Worm (Caenorhabditis elegans): Measurements from ENCODE around the gene chil-16.
"Not testable (repeated sequence)": the region's sequence is repeated elsewhere in the genome, so short reads cannot be mapped to it uniquely, and the experiment has no call there.

The chil-16 gene

DNA sequence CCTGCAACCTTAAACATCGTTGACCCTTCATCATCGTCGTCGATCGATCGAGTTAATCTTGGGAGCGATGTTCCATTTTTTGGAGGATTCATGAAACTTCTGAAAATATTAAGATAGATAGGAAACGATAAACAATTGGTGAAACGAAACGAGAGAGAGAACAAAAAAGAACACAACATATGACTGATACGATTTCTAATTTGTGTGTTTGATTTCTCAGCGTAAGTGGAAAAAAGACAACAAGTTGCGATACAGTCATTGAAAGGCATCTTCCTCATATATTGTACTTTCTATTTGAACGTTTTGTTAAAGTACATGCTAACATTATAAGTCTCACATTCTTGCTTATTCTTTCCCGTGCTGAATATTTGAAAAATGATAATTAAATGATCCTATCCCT is 10.4 kb upstream of the chil-16 start, which contains the start of gene R09D1.12:
Gene R09D1.12 (minus strand): TSS at position 101 of the 400 bp plus-strand sequence.
- not testable (repeated sequence) for TF ChIP-seq snpc-4 (GFP tag; optimal IDR thresholded peaks at IDR 0.05); snpc-4 (tag; optimal IDR thresholded peaks at IDR 0.05); tlf-1 (GFP tag; optimal IDR thresholded peaks at IDR 0.05); nfyb-1 (GFP tag; IDR thresholded peaks at IDR 0.05)

DNA sequence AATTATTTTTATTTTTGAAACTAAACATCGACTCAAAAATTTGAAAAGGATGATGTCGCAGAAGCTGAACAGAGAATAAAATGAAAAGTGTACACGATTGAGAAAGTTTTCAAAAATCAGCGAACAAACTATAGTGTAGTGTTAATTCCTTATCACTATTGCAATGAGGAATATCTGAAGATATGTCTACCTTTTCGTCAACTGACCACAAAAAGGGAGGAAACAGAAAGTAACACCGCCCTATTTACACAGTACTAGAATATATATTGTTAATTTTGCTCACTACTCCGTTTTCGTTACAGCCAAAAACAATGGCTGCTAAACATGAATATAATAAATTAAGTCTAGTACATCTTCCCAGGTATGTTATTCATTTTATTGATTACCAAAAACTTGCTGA is 6.2 kb upstream of the chil-16 start, which contains the start of gene chil-18:
Gene chil-18 (plus strand): TSS at position 301 of the 400 bp plus-strand sequence.
- TF ChIP-seq attf-5 (GFP tag; optimal IDR thresholded peaks at IDR 0.05) (no peak), hlh-26 (GFP tag; conservative IDR thresholded peaks at IDR 0.05) (no peak), cebp-2 (GFP tag; IDR thresholded peaks at IDR 0.05) (no peak), rcor-1 (GFP tag; IDR thresholded peaks at IDR 0.05) (no peak), ztf-6 (GFP tag; IDR thresholded peaks at IDR 0.05) (no peak), sptf-2 (GFP tag; optimal IDR thresholded peaks at IDR 0.05) (no peak), mxl-1 (tag; optimal IDR thresholded peaks at IDR 0.05) (no peak), K12H6.12 (tag; optimal IDR thresholded peaks at IDR 0.05) (no peak), ztf-28 (GFP tag; IDR thresholded peaks at IDR 0.05) (no peak), lin-35 (GFP tag; optimal IDR thresholded peaks at IDR 0.05) (no peak), ama-1 (optimal IDR thresholded peaks at IDR 0.05) (no peak), ama-1 (GFP tag; optimal IDR thresholded peaks at IDR 0.05) (no peak)

DNA sequence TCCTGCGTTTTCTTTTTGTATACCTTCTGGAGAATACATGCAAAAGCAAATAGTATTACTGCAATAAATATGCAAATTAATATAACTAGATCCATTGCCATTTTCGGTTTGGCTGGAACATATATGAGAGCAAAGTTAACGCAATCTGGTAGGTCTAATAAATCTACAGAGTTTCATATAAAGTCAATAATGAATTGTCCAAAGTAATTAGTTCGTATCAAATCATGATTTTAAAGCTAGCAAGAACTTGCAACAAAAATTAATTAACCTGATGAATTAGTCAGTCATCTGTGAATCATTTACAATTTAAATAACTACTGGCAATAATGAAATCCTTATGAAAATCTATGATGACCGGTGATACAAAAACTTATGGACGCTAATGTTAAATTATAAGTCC is 3.6 kb upstream of the chil-16 start, which contains the start of gene R09D1.13:
Gene R09D1.13 (minus strand): TSS at position 101 of the 400 bp plus-strand sequence.
- TF ChIP-seq nfya-1 (tag; optimal IDR thresholded peaks at IDR 0.05; ENCODE audit: borderline replicate concordance, insufficient read depth) (no peak), nhr-120 (GFP tag; IDR thresholded peaks at IDR 0.05) (no peak)

DNA sequence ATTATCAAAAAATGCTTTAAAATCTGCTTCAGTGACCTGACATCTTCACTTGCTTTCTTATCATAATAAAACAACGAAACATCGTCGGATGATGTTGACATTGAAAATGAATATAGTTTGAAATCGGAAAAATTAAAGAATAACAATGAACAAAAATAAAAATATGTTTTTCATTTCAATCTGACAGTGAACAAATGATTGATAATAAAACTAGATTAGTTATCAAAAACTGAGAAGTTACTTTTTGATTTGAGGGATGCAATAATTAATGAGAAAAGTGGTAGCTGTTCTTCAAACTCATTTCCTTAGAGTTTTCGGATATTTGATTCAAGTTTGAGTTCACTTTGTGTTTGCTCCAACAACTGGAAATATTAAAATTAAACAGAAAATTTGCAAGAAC is 1.8 kb upstream of the chil-16 start, which contains the start of gene chil-15:
Gene chil-15 (minus strand): TSS at position 101 of the 400 bp plus-strand sequence.
- TF ChIP-seq C17E4.6 (GFP tag; IDR thresholded peaks at IDR 0.05): no peak
- no peak for TF ChIP-seq snpc-1.3 (tag; optimal IDR thresholded peaks at IDR 0.05; ENCODE audit: insufficient read depth)
- TF ChIP-seq unc-62 (GFP tag; optimal IDR thresholded peaks at IDR 0.05): no peak
- TF ChIP-seq unc-130 (GFP tag; optimal IDR thresholded peaks at IDR 0.05): no peak
- TF ChIP-seq pbrm-1 (GFP tag; IDR thresholded peaks at IDR 0.05): no peak
- TF ChIP-seq Y53G8AR.9 (GFP tag; conservative IDR thresholded peaks at IDR 0.05): no peak
- no peak for TF ChIP-seq somi-1 (GFP tag; optimal IDR thresholded peaks at IDR 0.05)
- no peak for TF ChIP-seq lin-26 (GFP tag; IDR thresholded peaks at IDR 0.05)
- TF ChIP-seq rcor-1 (GFP tag; IDR thresholded peaks at IDR 0.05): no peak
- no peak for TF ChIP-seq bed-2 (GFP tag; IDR thresholded peaks at IDR 0.05)
- no peak for TF ChIP-seq egrh-3 (GFP tag; IDR thresholded peaks at IDR 0.05)
- no peak for TF ChIP-seq rpc-1 (optimal IDR thresholded peaks at IDR 0.05)
- no peak for TF ChIP-seq rpc-1 (tag; optimal IDR thresholded peaks at IDR 0.05)
- no peak for TF ChIP-seq rec-8 (tag; optimal IDR thresholded peaks at IDR 0.05)
- no peak for TF ChIP-seq hlh-12 (tag; optimal IDR thresholded peaks at IDR 0.05)
- TF ChIP-seq aptf-3 (GFP tag; IDR thresholded peaks at IDR 0.05): no peak
- TF ChIP-seq mel-28 (tag; optimal IDR thresholded peaks at IDR 0.05; ENCODE audit: borderline replicate concordance): no peak

DNA sequence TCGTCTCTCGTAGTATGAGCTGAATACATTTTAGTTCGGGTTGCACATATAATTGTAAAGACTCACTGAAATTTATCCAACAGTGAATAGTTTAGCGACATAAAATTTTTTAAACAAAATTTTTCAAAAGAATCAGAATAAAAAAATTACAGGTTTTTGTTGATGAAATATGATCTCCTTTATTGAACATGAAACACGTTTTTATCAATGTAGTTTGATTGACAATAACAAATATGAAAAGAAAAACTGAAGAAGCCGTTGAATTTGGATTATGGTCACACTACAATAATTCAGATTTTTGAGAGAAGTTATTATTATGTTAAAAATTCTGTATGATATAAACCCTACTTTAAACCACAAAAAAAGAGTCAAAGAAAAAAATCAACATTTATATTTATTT is 1.7 kb downstream of the chil-16 start, which contains the start of gene chil-17:
Gene chil-17 (minus strand): TSS at position 101 of the 400 bp plus-strand sequence.
- TF ChIP-seq sptf-2 (GFP tag; optimal IDR thresholded peaks at IDR 0.05): no peak
- TF ChIP-seq unc-62 (GFP tag; optimal IDR thresholded peaks at IDR 0.05): no peak
- no peak for TF ChIP-seq K12H6.12 (tag; optimal IDR thresholded peaks at IDR 0.05)
- no peak for TF ChIP-seq pbrm-1 (GFP tag; IDR thresholded peaks at IDR 0.05)
- no peak for TF ChIP-seq D2030.7 (GFP tag; IDR thresholded peaks at IDR 0.05)
- TF ChIP-seq him-1 (tag; optimal IDR thresholded peaks at IDR 0.05): no peak
- TF ChIP-seq mel-28 (tag; optimal IDR thresholded peaks at IDR 0.05; ENCODE audit: borderline replicate concordance): no peak

All from whole organism, young adult.